Fruit fly (Drosophila melanogaster): ENCODE measurements around the gene Srp68.
A peak's percentile ranks its signal among the peaks of the same experiment; 100 is the strongest.

Gene Srp68

dm6 chr3L:9025680-9026079 is 50.8 kb downstream of the Srp68 start (continued):
- TF ChIP-seq CHES-1-like (GFP tag; optimal IDR thresholded peaks at IDR 0.05) (peak; percentile 70), CG10565 (GFP tag; optimal IDR thresholded peaks at IDR 0.05) (peak; percentile 20), onecut (GFP tag; IDR thresholded peaks at IDR 0.05) (peak; percentile 86), grn (GFP tag; optimal IDR thresholded peaks at IDR 0.05) (peak; percentile 89), CG17328 (GFP tag; IDR thresholded peaks at IDR 0.05) (peak; percentile 92), Lpt (GFP tag; optimal IDR thresholded peaks at IDR 0.05) (no peak), CG4424 (GFP tag; optimal IDR thresholded peaks at IDR 0.05) (peak; percentile 86), p53 (GFP tag; optimal IDR thresholded peaks at IDR 0.05) (no peak), tio (GFP tag; optimal IDR thresholded peaks at IDR 0.05) (peak; percentile 70), Dll (GFP tag; IDR thresholded peaks at IDR 0.05; ENCODE audit: partially characterized antibody) (no peak), CG15696 (tag; optimal IDR thresholded peaks at IDR 0.05) (peak; percentile 86), Aef1 (GFP tag; IDR thresholded peaks at IDR 0.05) (peak; percentile 89), CG2875 (GFP tag; optimal IDR thresholded peaks at IDR 0.05) (peak; percentile 75), CG16863 (GFP tag; optimal IDR thresholded peaks at IDR 0.05) (peak; percentile 77), Ets97D (GFP tag; optimal IDR thresholded peaks at IDR 0.05) (peak; percentile 35), CG43689 (GFP tag; IDR thresholded peaks at IDR 0.05) (peak; percentile 86), Trl (optimal IDR thresholded peaks at IDR 0.05) (no peak), Trl (GFP tag; optimal IDR thresholded peaks at IDR 0.05) (peak; percentile 76), bsh (GFP tag; optimal IDR thresholded peaks at IDR 0.05) (peak in 1 of 2 experiments; percentile 86), Ada2b (GFP tag; IDR thresholded peaks at IDR 0.05) (peak; percentile 94), pita (GFP tag; optimal IDR thresholded peaks at IDR 0.05) (no peak), maf-S (GFP tag; optimal IDR thresholded peaks at IDR 0.05) (peak; percentile 63), CG12391 (tag; optimal IDR thresholded peaks at IDR 0.05) (peak; percentile 85), bbx (GFP tag; IDR thresholded peaks at IDR 0.05; ENCODE audit: partially characterized antibody) (no peak), CG34376 (GFP tag; optimal IDR thresholded peaks at IDR 0.05) (no peak), CG15514 (GFP tag; optimal IDR thresholded peaks at IDR 0.05) (peak; percentile 33), ranshi (GFP tag; IDR thresholded peaks at IDR 0.05) (peak; percentile 87), stwl (tag; optimal IDR thresholded peaks at IDR 0.05) (no peak), HLH4C (GFP tag; IDR thresholded peaks at IDR 0.05; ENCODE audit: partially characterized antibody) (no peak), CG6813 (GFP tag; optimal IDR thresholded peaks at IDR 0.05) (peak; percentile 74), Oaz (GFP tag; IDR thresholded peaks at IDR 0.05) (peak; percentile 78), salm (tag; optimal IDR thresholded peaks at IDR 0.05) (peak; percentile 81), kay (GFP tag; optimal IDR thresholded peaks at IDR 0.05) (peak; percentile 65), CG2120 (GFP tag; optimal IDR thresholded peaks at IDR 0.05) (peak; percentile 81), D19A (tag; optimal IDR thresholded peaks at IDR 0.05) (peak; percentile 76), Gsc (GFP tag; IDR thresholded peaks at IDR 0.05) (peak; percentile 76), CG7963 (GFP tag; IDR thresholded peaks at IDR 0.05; ENCODE audit: partially characterized antibody) (no peak), wdn (GFP tag; IDR thresholded peaks at IDR 0.05) (peak; percentile 63), Bteb2 (GFP tag; optimal IDR thresholded peaks at IDR 0.05) (peak; percentile 75), exex (tag; optimal IDR thresholded peaks at IDR 0.05) (peak; percentile 15), pfk (GFP tag; optimal IDR thresholded peaks at IDR 0.05) (no peak), CG18599 (GFP tag; optimal IDR thresholded peaks at IDR 0.05) (peak; percentile 77), amos (GFP tag; IDR thresholded peaks at IDR 0.05; ENCODE audit: partially characterized antibody) (no peak), CG9817 (tag; optimal IDR thresholded peaks at IDR 0.05) (peak; percentile 71), GATAe (GFP tag; conservative IDR thresholded peaks at IDR 0.05) (no peak), CG13287 (GFP tag; IDR thresholded peaks at IDR 0.05; ENCODE audit: partially characterized antibody) (no peak), nmo (GFP tag; optimal IDR thresholded peaks at IDR 0.05) (peak; percentile 89), CG4617 (GFP tag; optimal IDR thresholded peaks at IDR 0.05; ENCODE audit: borderline replicate concordance) (peak; percentile 44), Doc3 (GFP tag; IDR thresholded peaks at IDR 0.05; ENCODE audit: partially characterized antibody) (no peak), crc (GFP tag; optimal IDR thresholded peaks at IDR 0.05) (peak; percentile 71)
